Fruit fly (Drosophila melanogaster) whole organism, embryonic: ENCODE measurements around the gene fig.

Experiments
- Abd-B ChIP-seq: fragments of 200-800 bp; sonication (Bioruptor generic); optimal IDR thresholded peaks from 2 replicates; lab custom pipeline; 2018; ENCODE audit warnings: missing biosample characterization, mild to moderate bottlenecking, missing genetic modification characterization, moderate library complexity
- CG16779 ChIP-seq: fragments of 200-800 bp; sonication (Bioruptor generic); IDR thresholded peaks from 2 replicates; pipeline ENCODE4 v1.3.6; 2022; ENCODE audit warnings: missing biosample characterization, missing genetic modification characterization
- CG17361 ChIP-seq: fragments of 200-800 bp; sonication (Bioruptor generic); IDR thresholded peaks from 3 replicates; pipeline ENCODE4 v1.3.6; 2022; ENCODE audit warnings: missing biosample characterization, missing genetic modification characterization
- CG18262 ChIP-seq: fragments of 200-800 bp; optimal IDR thresholded peaks from 3 replicates; lab custom pipeline; 2019; ENCODE audit warnings: missing biosample characterization, mild to moderate bottlenecking, missing genetic modification characterization, moderate library complexity
- CG31441 ChIP-seq: fragments of 200-800 bp; sonication (Bioruptor generic); IDR thresholded peaks from 2 replicates; pipeline ENCODE4 v1.3.6; 2022; ENCODE audit warnings: missing biosample characterization, missing genetic modification characterization
- CG7357 ChIP-seq: fragments of 200-800 bp; sonication (Bioruptor generic); IDR thresholded peaks from 3 replicates; pipeline ENCODE4 v1.3.6; 2022; ENCODE audit warnings: missing biosample characterization, missing genetic modification characterization
- CG7556 ChIP-seq: fragments of 200-800 bp; sonication (Bioruptor generic); optimal IDR thresholded peaks from 2 replicates; lab custom pipeline; 2017; ENCODE audit warnings: missing biosample characterization, mild to moderate bottlenecking, missing genetic modification characterization
- CG8478 ChIP-seq: fragments of >200 bp; optimal IDR thresholded peaks from 2 replicates; lab custom pipeline; 2018
- Gsc ChIP-seq: fragments of 200-800 bp; sonication (Bioruptor generic); IDR thresholded peaks from 2 replicates; pipeline ENCODE4 v1.3.6; 2022; ENCODE audit warnings: missing biosample characterization, missing genetic modification characterization
- Sin3A ChIP-seq: fragments of >200 bp; optimal IDR thresholded peaks from 2 replicates; lab custom pipeline; 2018

DNA sequence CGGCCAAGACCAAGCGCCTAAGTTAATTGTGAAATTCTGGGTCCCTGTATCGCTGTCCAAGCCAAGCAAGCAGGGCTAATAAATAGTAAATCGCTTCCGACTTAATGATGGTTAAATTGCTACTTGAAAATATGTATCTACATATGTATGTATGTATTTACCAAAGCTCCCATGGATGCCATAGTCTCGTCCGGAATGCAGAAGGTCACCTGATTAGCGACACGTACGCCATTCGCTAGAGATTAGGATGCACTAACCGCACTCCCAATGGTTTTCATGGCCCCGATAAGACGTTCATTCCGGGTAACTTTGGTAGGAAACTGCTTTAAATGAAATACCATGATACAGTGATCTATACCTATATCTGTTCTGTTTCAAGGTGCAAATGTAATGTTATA is 21.5 kb downstream of the fig start:
- TF ChIP-seq CG7357, result no peak
- TF ChIP-seq CG31441 (GFP tag; lab: Robert Waterston, UW), result no peak
- TF ChIP-seq CG18262 (tag; lab: Kevin White, UChicago), result no peak
- no peak for TF ChIP-seq Abd-B (GFP tag; lab: Kevin White, UChicago)
- TF ChIP-seq Gsc (GFP tag; lab: Robert Waterston, UW), result no peak
- no peak for TF ChIP-seq CG8478
- no peak for TF ChIP-seq CG16779 (GFP tag; lab: Robert Waterston, UW)
- TF ChIP-seq CG7556 (GFP tag; lab: Kevin White, UChicago), result no peak
- no peak for TF ChIP-seq CG17361 (GFP tag; lab: Robert Waterston, UW)
- TF ChIP-seq Sin3A (lab: Kevin White, UChicago), result no peak
